Worm (Caenorhabditis elegans) whole organism, mixed stage, embryonic: Measurements from ENCODE around the gene Y17D7B.10.

Experiments
- M03D4.4 ChIP-seq: sonication (generic microtip); optimal IDR thresholded peaks from 2 replicates; lab custom pipeline; 2017; ENCODE audit warnings: mild to moderate bottlenecking, missing genetic modification characterization, missing compliant biosample characterization
- bed-3 ChIP-seq: fragments of 200-800 bp; sonication (Bioruptor generic); optimal IDR thresholded peaks from 3 replicates; lab custom pipeline; 2018; ENCODE audit warnings: mild to moderate bottlenecking, missing genetic modification characterization, moderate library complexity, missing compliant biosample characterization
- ceh-39 ChIP-seq: fragments of 150-350 bp; optimal IDR thresholded peaks from 2 replicates; lab custom pipeline; 2014; ENCODE audit warnings: missing biosample characterization, missing genetic modification characterization
- ceh-43 ChIP-seq: fragments of 200-800 bp; sonication (Bioruptor generic); optimal IDR thresholded peaks from 2 replicates; lab custom pipeline; 2018; ENCODE audit warnings: mild to moderate bottlenecking, missing genetic modification characterization, moderate library complexity, missing compliant biosample characterization
- ceh-83 ChIP-seq: fragments of 200-800 bp; sonication (Bioruptor generic); optimal IDR thresholded peaks from 2 replicates; lab custom pipeline; 2018; ENCODE audit warnings: mild to moderate bottlenecking, missing genetic modification characterization, missing compliant biosample characterization
- ces-1 ChIP-seq: fragments of 150-350 bp; optimal IDR thresholded peaks from 2 replicates; lab custom pipeline; 2014; ENCODE audit warnings: missing biosample characterization, missing genetic modification reagents, missing genetic modification characterization
- cnd-1 ChIP-seq: fragments of 200-800 bp; sonication (Bioruptor generic); optimal IDR thresholded peaks from 2 replicates; lab custom pipeline; 2018; ENCODE audit warnings: mild to moderate bottlenecking, missing genetic modification characterization, missing compliant biosample characterization
- drap-1 ChIP-seq: fragments of 200-800 bp; sonication (Bioruptor generic); optimal IDR thresholded peaks from 3 replicates; lab custom pipeline; 2018; ENCODE audit warnings: mild to moderate bottlenecking, missing genetic modification characterization, missing compliant biosample characterization
- elt-1 ChIP-seq: sonication (generic microtip); optimal IDR thresholded peaks from 2 replicates; lab custom pipeline; 2017; ENCODE audit warnings: missing genetic modification characterization, mild to moderate bottlenecking, missing compliant biosample characterization, antibody characterized with exemption, moderate library complexity, borderline replicate concordance; ENCODE audit not compliant: insufficient read depth
- elt-3 ChIP-seq: fragments of 150-350 bp; optimal IDR thresholded peaks from 2 replicates; lab custom pipeline; 2014; ENCODE audit warnings: missing biosample characterization, missing genetic modification characterization
- flh-1 ChIP-seq: fragments of 200-800 bp; sonication (Bioruptor generic); optimal IDR thresholded peaks from 2 replicates; lab custom pipeline; 2018; ENCODE audit warnings: mild to moderate bottlenecking, missing genetic modification characterization, moderate library complexity, missing compliant biosample characterization
- ham-2 ChIP-seq: fragments of 200-800 bp; sonication (Bioruptor generic); optimal IDR thresholded peaks from 2 replicates; lab custom pipeline; 2018; ENCODE audit warnings: mild to moderate bottlenecking, missing genetic modification characterization, missing compliant biosample characterization
- hlh-1 ChIP-seq: fragments of 150-350 bp; optimal IDR thresholded peaks from 2 replicates; lab custom pipeline; 2014; ENCODE audit warnings: missing biosample characterization, missing genetic modification reagents, missing genetic modification characterization
- lin-13 ChIP-seq: fragments of 150-350 bp; optimal IDR thresholded peaks from 2 replicates; lab custom pipeline; 2014; ENCODE audit warnings: missing biosample characterization, missing genetic modification characterization
- lsy-2 ChIP-seq: fragments of 150-350 bp; optimal IDR thresholded peaks from 2 replicates; lab custom pipeline; 2014; ENCODE audit warnings: missing biosample characterization, missing genetic modification characterization
- mab-5 ChIP-seq: fragments of 150-350 bp; optimal IDR thresholded peaks from 2 replicates; lab custom pipeline; 2014; ENCODE audit warnings: missing biosample characterization, missing genetic modification characterization
- mep-1 ChIP-seq: fragments of 150-350 bp; optimal IDR thresholded peaks from 2 replicates; lab custom pipeline; 2017; ENCODE audit warnings: missing biosample characterization, missing genetic modification reagents, missing genetic modification characterization, inconsistent platforms
- mls-2 ChIP-seq: sonication (generic microtip); optimal IDR thresholded peaks from 2 replicates; lab custom pipeline; 2016; ENCODE audit warnings: mild to moderate bottlenecking, missing genetic modification characterization, moderate library complexity, missing compliant biosample characterization
- nhr-12 ChIP-seq: fragments of 150-350 bp; optimal IDR thresholded peaks from 2 replicates; lab custom pipeline; 2014; ENCODE audit warnings: missing biosample characterization, missing genetic modification characterization
- nhr-2 ChIP-seq: fragments of 150-350 bp; optimal IDR thresholded peaks from 2 replicates; lab custom pipeline; 2014; ENCODE audit warnings: missing biosample characterization, missing genetic modification characterization
- nhr-237 ChIP-seq: fragments of 150-350 bp; optimal IDR thresholded peaks from 2 replicates; lab custom pipeline; 2014; ENCODE audit warnings: missing biosample characterization, missing genetic modification characterization
- nhr-28 ChIP-seq: fragments of 150-350 bp; optimal IDR thresholded peaks from 2 replicates; lab custom pipeline; 2014; ENCODE audit warnings: missing biosample characterization, missing genetic modification characterization
- nhr-76 ChIP-seq: sonication (generic microtip); optimal IDR thresholded peaks from 2 replicates; lab custom pipeline; 2017; ENCODE audit warnings: missing biosample characterization, missing genetic modification characterization
- pha-4 ChIP-seq: fragments of 150-350 bp; optimal IDR thresholded peaks from 2 replicates; lab custom pipeline; 2018; ENCODE audit warnings: missing biosample characterization, missing genetic modification reagents, missing genetic modification characterization
- sem-2 ChIP-seq: fragments of 200-800 bp; sonication (Bioruptor generic); optimal IDR thresholded peaks from 2 replicates; lab custom pipeline; 2018; ENCODE audit warnings: mild to moderate bottlenecking, missing genetic modification characterization, missing compliant biosample characterization
- snpc-4 ChIP-seq: fragments of 150-350 bp; optimal IDR thresholded peaks from 2 replicates; lab custom pipeline; 2014; ENCODE audit warnings: missing biosample characterization, missing genetic modification characterization
- sptf-1 ChIP-seq: sonication (generic microtip); optimal IDR thresholded peaks from 2 replicates; lab custom pipeline; 2017; ENCODE audit warnings: mild to moderate bottlenecking, missing genetic modification characterization, moderate library complexity, missing compliant biosample characterization
- tbx-8 ChIP-seq: fragments of 200-800 bp; sonication (Bioruptor generic); optimal IDR thresholded peaks from 2 replicates; lab custom pipeline; 2018; ENCODE audit warnings: mild to moderate bottlenecking, missing genetic modification characterization, moderate library complexity, missing compliant biosample characterization
- unc-39 ChIP-seq: fragments of 150-350 bp; optimal IDR thresholded peaks from 2 replicates; lab custom pipeline; 2014; ENCODE audit warnings: missing biosample characterization, missing genetic modification characterization
- unc-62 ChIP-seq: fragments of 150-350 bp; optimal IDR thresholded peaks from 2 replicates; lab custom pipeline; 2014; ENCODE audit warnings: missing biosample characterization, missing genetic modification reagents, missing genetic modification characterization
- zip-8 ChIP-seq: fragments of 150-350 bp; optimal IDR thresholded peaks from 2 replicates; lab custom pipeline; 2014; ENCODE audit warnings: missing biosample characterization, missing genetic modification characterization
- ztf-11 ChIP-seq: fragments of 150-350 bp; optimal IDR thresholded peaks from 2 replicates; lab custom pipeline; 2014; ENCODE audit warnings: missing biosample characterization, missing genetic modification characterization

The Y17D7B.10 gene

ce11 chrV:18776245-18776737, 7.2 kb upstream of the Y17D7B.10 start, which contains the start of gene Y17D7B.4:
Gene Y17D7B.4 (minus strand): TSS chrV:18776687.
- TF ChIP-seq lsy-2 (tag; lab: Kevin White, UChicago) (no peak), snpc-4 (no peak), nhr-237 (no peak), unc-39 (tag; lab: Kevin White, UChicago) (no peak), sptf-1 (no peak), hlh-1 (tag; lab: Kevin White, UChicago) (no peak), M03D4.4 (no peak), pha-4 (tag; lab: Kevin White, UChicago) (no peak), mep-1 (tag; lab: Kevin White, UChicago) (no peak), drap-1 (GFP tag; lab: Kevin White, UChicago) (no peak), lin-13 (no peak), elt-3 (tag; lab: Kevin White, UChicago) (no peak), zip-8 (no peak), tbx-8 (GFP tag; lab: Kevin White, UChicago) (no peak), mls-2 (tag; lab: Kevin White, UChicago) (no peak), sem-2 (no peak), ceh-43 (GFP tag; lab: Kevin White, UChicago) (no peak)

- TF ChIP-seq lin-13, result no peak
Observed at ce11 chrV:18780605-18781004, 2.9 kb upstream of the Y17D7B.10 start.

- TF ChIP-seq ces-1 (GFP tag; lab: Kevin White, UChicago), result no peak
- TF ChIP-seq pha-4 (tag; lab: Kevin White, UChicago), result no peak
- TF ChIP-seq ceh-39, result no peak
Observed at ce11 chrV:18782747-18783146, 769 bp upstream of the Y17D7B.10 start.

- no peak for TF ChIP-seq hlh-1 (tag; lab: Kevin White, UChicago)
- TF ChIP-seq mls-2 (tag; lab: Kevin White, UChicago), result no peak
- no peak for TF ChIP-seq flh-1 (GFP tag; lab: Kevin White, UChicago)
- TF ChIP-seq elt-3 (tag; lab: Kevin White, UChicago), result no peak
- no peak for TF ChIP-seq ztf-11 (tag; lab: Kevin White, UChicago)
- TF ChIP-seq elt-1 (tag; lab: Kevin White, UChicago), result no peak
- no peak for TF ChIP-seq sptf-1
- TF ChIP-seq cnd-1 (tag; lab: Kevin White, UChicago), result no peak
- no peak for TF ChIP-seq nhr-237
- TF ChIP-seq sem-2, result no peak
- no peak for TF ChIP-seq mab-5 (tag; lab: Kevin White, UChicago)
Observed at ce11 chrV:18786694-18787093, 3.2 kb downstream of the Y17D7B.10 start, which contains the start of gene Y17D7B.3. Gene Y17D7B.3 (minus strand): TSS chrV:18786794.

- TF ChIP-seq ham-2, result no peak
- TF ChIP-seq nhr-2, result no peak
- no peak for TF ChIP-seq flh-1 (GFP tag; lab: Kevin White, UChicago)
- no peak for TF ChIP-seq ces-1 (GFP tag; lab: Kevin White, UChicago)
- no peak for TF ChIP-seq nhr-28 (tag; lab: Kevin White, UChicago)
- no peak for TF ChIP-seq nhr-12 (tag; lab: Kevin White, UChicago)
- no peak for TF ChIP-seq ceh-39
- TF ChIP-seq unc-62 (GFP tag; lab: Kevin White, UChicago), result no peak
- no peak for TF ChIP-seq M03D4.4
- TF ChIP-seq lsy-2 (tag; lab: Kevin White, UChicago), result no peak
- no peak for TF ChIP-seq unc-39 (tag; lab: Kevin White, UChicago)
- TF ChIP-seq ztf-11 (tag; lab: Kevin White, UChicago), result no peak
- TF ChIP-seq elt-3 (tag; lab: Kevin White, UChicago), result no peak
- no peak for TF ChIP-seq nhr-76 (tag; lab: Kevin White, UChicago)
- TF ChIP-seq sem-2, result no peak
- TF ChIP-seq nhr-237, result no peak
- TF ChIP-seq ceh-83, result no peak
- TF ChIP-seq bed-3 (GFP tag; lab: Kevin White, UChicago), result no peak
- TF ChIP-seq mab-5 (tag; lab: Kevin White, UChicago), result no peak
Observed at ce11 chrV:18787417-18787918, 4.0 kb downstream of the Y17D7B.10 start, which contains the start of gene Y17D7B.2. Gene Y17D7B.2 (plus strand): TSS chrV:18787739.
